Fruit fly (Drosophila melanogaster) whole organism, embryonic: ENCODE data around the gene CG15047.

Source experiments
- Abd-B ChIP-seq: fragments of 200-800 bp; sonication (Bioruptor generic); optimal IDR thresholded peaks from 2 replicates; lab custom pipeline; 2018; ENCODE audit warnings: missing biosample characterization, mild to moderate bottlenecking, missing genetic modification characterization, moderate library complexity
- CG10147 ChIP-seq: fragments of 200-800 bp; sonication (Bioruptor generic); optimal IDR thresholded peaks from 2 replicates; lab custom pipeline; 2019; ENCODE audit warnings: missing biosample characterization, mild to moderate bottlenecking, missing genetic modification characterization, moderate library complexity
- CG11560 ChIP-seq: fragments of 200-800 bp; sonication (Bioruptor generic); IDR thresholded peaks from 3 replicates; pipeline ENCODE4 v1.3.6; 2022; ENCODE audit warnings: missing biosample characterization, missing genetic modification characterization
- CG12391 ChIP-seq: fragments of 200-800 bp; sonication (Bioruptor generic); optimal IDR thresholded peaks from 3 replicates; lab custom pipeline; 2018; ENCODE audit warnings: missing biosample characterization, mild to moderate bottlenecking, missing genetic modification characterization, moderate library complexity
- CG12769 ChIP-seq: fragments of 200-800 bp; sonication (Bioruptor generic); optimal IDR thresholded peaks from 2 replicates; lab custom pipeline; 2019; ENCODE audit warnings: missing biosample characterization, mild to moderate bottlenecking, missing genetic modification characterization, moderate library complexity
- CG12942 ChIP-seq: fragments of 200-800 bp; sonication (Bioruptor generic); optimal IDR thresholded peaks from 3 replicates; lab custom pipeline; 2016; ENCODE audit warnings: missing biosample characterization, missing genetic modification characterization
- CG13894 ChIP-seq: fragments of 200-800 bp; sonication (Bioruptor generic); optimal IDR thresholded peaks from 3 replicates; lab custom pipeline; 2018; ENCODE audit warnings: missing biosample characterization, mild to moderate bottlenecking, missing genetic modification characterization, moderate library complexity
- CG14860 ChIP-seq: fragments of 200-800 bp; sonication (Bioruptor generic); IDR thresholded peaks from 3 replicates; pipeline ENCODE4 v1.3.6; 2022; ENCODE audit warnings: missing biosample characterization, missing genetic modification characterization; ENCODE audit not compliant: partially characterized antibody
- CG15514 ChIP-seq: fragments of 200-800 bp; sonication (Bioruptor generic); optimal IDR thresholded peaks from 3 replicates; lab custom pipeline; 2017; ENCODE audit warnings: missing biosample characterization, missing genetic modification characterization, mild to moderate bottlenecking, moderate library complexity, missing genetic modification reagents
- CG17912 ChIP-seq: fragments of 200-800 bp; sonication (Bioruptor generic); optimal IDR thresholded peaks from 2 replicates; lab custom pipeline; 2018; ENCODE audit warnings: missing biosample characterization, mild to moderate bottlenecking, missing genetic modification characterization
- CG2199 ChIP-seq: fragments of 200-800 bp; sonication (Bioruptor generic); IDR thresholded peaks from 3 replicates; pipeline ENCODE4 v1.3.6; 2022; ENCODE audit warnings: missing biosample characterization, missing genetic modification characterization
- CG30403 ChIP-seq: fragments of 200-800 bp; sonication (Bioruptor generic); optimal IDR thresholded peaks from 3 replicates; lab custom pipeline; 2016; ENCODE audit warnings: missing biosample characterization, missing genetic modification characterization
- CG31365 ChIP-seq: fragments of 200-800 bp; sonication (Bioruptor generic); optimal IDR thresholded peaks from 2 replicates; lab custom pipeline; 2018; ENCODE audit warnings: missing biosample characterization, mild to moderate bottlenecking, missing genetic modification characterization
- CG7963 ChIP-seq: fragments of 200-800 bp; sonication (Bioruptor generic); IDR thresholded peaks from 3 replicates; pipeline ENCODE4 v1.3.6; 2022; ENCODE audit warnings: missing biosample characterization, missing genetic modification characterization; ENCODE audit not compliant: partially characterized antibody
- CG8478 ChIP-seq: fragments of >200 bp; optimal IDR thresholded peaks from 2 replicates; lab custom pipeline; 2018
- CG9215 ChIP-seq: fragments of 200-800 bp; sonication (Bioruptor generic); IDR thresholded peaks from 2 replicates; pipeline ENCODE4 v1.3.6; 2022; ENCODE audit warnings: missing biosample characterization, missing genetic modification characterization
- CG9876 ChIP-seq: fragments of 200-800 bp; sonication (Bioruptor generic); optimal IDR thresholded peaks from 2 replicates; lab custom pipeline; 2016; ENCODE audit warnings: missing biosample characterization, missing genetic modification characterization
- Chrac-16 ChIP-seq: fragments of 200-800 bp; sonication (Bioruptor generic); optimal IDR thresholded peaks from 3 replicates; lab custom pipeline; 2016; ENCODE audit warnings: missing biosample characterization, missing genetic modification characterization
- CoRest ChIP-seq: fragments of 200-800 bp; sonication (Bioruptor generic); optimal IDR thresholded peaks from 3 replicates; lab custom pipeline; 2018; ENCODE audit warnings: missing biosample characterization, mild to moderate bottlenecking, missing genetic modification characterization, moderate library complexity
- Dref ChIP-seq: fragments of 200-800 bp; sonication (Bioruptor generic); IDR thresholded peaks from 2 replicates; pipeline ENCODE4 v1.3.6; 2022; ENCODE audit warnings: missing biosample characterization, missing genetic modification characterization
- HLH3B ChIP-seq: fragments of 200-800 bp; sonication (Bioruptor generic); IDR thresholded peaks from 2 replicates; pipeline ENCODE4 v1.3.6; 2022; ENCODE audit warnings: missing biosample characterization, missing genetic modification characterization
- HLH54F ChIP-seq: fragments of 200-800 bp; sonication (Bioruptor generic); optimal IDR thresholded peaks from 3 replicates; lab custom pipeline; 2016; ENCODE audit warnings: missing biosample characterization, missing genetic modification characterization
- HLHmδ ChIP-seq: fragments of 200-800 bp; sonication (Bioruptor generic); optimal IDR thresholded peaks from 2 replicates; lab custom pipeline; 2018; ENCODE audit warnings: missing biosample characterization, mild to moderate bottlenecking, missing genetic modification characterization, moderate library complexity
- Hr78 ChIP-seq, 2 experiments: fragments of 200-800 bp in 1 of 2; fragments of >200 bp in 1 of 2; sonication (Bioruptor generic) in 1 of 2; optimal IDR thresholded peaks; 2 replicates each; lab custom pipeline; 2017 to 2019; ENCODE audit warnings: missing biosample characterization in 2 of 2, missing genetic modification characterization in 2 of 2, mild to moderate bottlenecking in 1 of 2, moderate library complexity in 1 of 2
- MESR4 ChIP-seq: fragments of 200-800 bp; sonication (Bioruptor generic); optimal IDR thresholded peaks from 2 replicates; lab custom pipeline; 2018; ENCODE audit warnings: missing biosample characterization, mild to moderate bottlenecking, missing genetic modification characterization, moderate library complexity
- Opbp ChIP-seq: fragments of 200-800 bp; sonication (Bioruptor generic); IDR thresholded peaks from 3 replicates; pipeline ENCODE4 v1.3.6; 2022; ENCODE audit warnings: missing biosample characterization, missing genetic modification characterization; ENCODE audit not compliant: partially characterized antibody
- Six4 ChIP-seq: fragments of 200-800 bp; sonication (Bioruptor generic); optimal IDR thresholded peaks from 2 replicates; lab custom pipeline; 2016; ENCODE audit warnings: missing biosample characterization, missing genetic modification characterization
- Sox102F ChIP-seq: fragments of 200-800 bp; sonication (Bioruptor generic); optimal IDR thresholded peaks from 2 replicates; lab custom pipeline; 2018; ENCODE audit warnings: missing biosample characterization, mild to moderate bottlenecking, missing genetic modification characterization, moderate library complexity
- abd-A ChIP-seq: fragments of 200-800 bp; sonication (Bioruptor generic); optimal IDR thresholded peaks from 3 replicates; lab custom pipeline; 2019; ENCODE audit warnings: missing biosample characterization, mild to moderate bottlenecking, missing genetic modification characterization, moderate library complexity
- ap ChIP-seq: fragments of 200-800 bp; sonication (Bioruptor generic); IDR thresholded peaks from 2 replicates; pipeline ENCODE4 v1.3.6; 2022; ENCODE audit warnings: missing biosample characterization, missing genetic modification characterization
- ash1 ChIP-seq: fragments of 200-800 bp; sonication (Bioruptor generic); optimal IDR thresholded peaks from 2 replicates; lab custom pipeline; 2018; ENCODE audit warnings: missing biosample characterization, mild to moderate bottlenecking, missing genetic modification characterization
- cad ChIP-seq: fragments of >200 bp; optimal IDR thresholded peaks from 2 replicates; lab custom pipeline; 2017; ENCODE audit warnings: missing biosample characterization, missing genetic modification characterization
- ci ChIP-seq: fragments of 200-800 bp; sonication (Bioruptor generic); IDR thresholded peaks from 3 replicates; pipeline ENCODE4 v1.3.6; 2022; ENCODE audit warnings: missing biosample characterization, missing genetic modification characterization
- corto ChIP-seq: fragments of 200-800 bp; sonication (Bioruptor generic); optimal IDR thresholded peaks from 2 replicates; lab custom pipeline; 2016; ENCODE audit warnings: missing biosample characterization, mild to moderate bottlenecking, missing genetic modification characterization, moderate library complexity
- crc ChIP-seq: fragments of 200-800 bp; sonication (Bioruptor generic); optimal IDR thresholded peaks from 2 replicates; lab custom pipeline; 2016; ENCODE audit warnings: missing biosample characterization, missing genetic modification characterization
- dysf ChIP-seq: fragments of 200-800 bp; sonication (Bioruptor generic); IDR thresholded peaks from 3 replicates; pipeline ENCODE4 v1.3.6; 2022; ENCODE audit warnings: missing biosample characterization, missing genetic modification characterization
- fd3F ChIP-seq: fragments of 200-800 bp; sonication (Bioruptor generic); optimal IDR thresholded peaks from 2 replicates; lab custom pipeline; 2018; ENCODE audit warnings: missing biosample characterization, mild to moderate bottlenecking, missing genetic modification characterization, moderate library complexity
- fd96Cb ChIP-seq: fragments of 200-800 bp; sonication (Bioruptor generic); optimal IDR thresholded peaks from 2 replicates; lab custom pipeline; 2018; ENCODE audit warnings: missing biosample characterization, mild to moderate bottlenecking, missing genetic modification characterization, moderate library complexity
- gfzf ChIP-seq: fragments of 200-800 bp; sonication (Bioruptor generic); optimal IDR thresholded peaks from 2 replicates; lab custom pipeline; 2016; ENCODE audit warnings: missing biosample characterization, mild to moderate bottlenecking, missing genetic modification characterization, moderate library complexity
- gsb-n ChIP-seq: fragments of 200-800 bp; sonication (Bioruptor generic); optimal IDR thresholded peaks from 3 replicates; lab custom pipeline; 2018; ENCODE audit warnings: missing biosample characterization, mild to moderate bottlenecking, missing genetic modification characterization
- h ChIP-seq: fragments of >200 bp; optimal IDR thresholded peaks from 2 replicates; lab custom pipeline; 2017
- her ChIP-seq: fragments of 200-800 bp; sonication (Bioruptor generic); optimal IDR thresholded peaks from 2 replicates; lab custom pipeline; 2016; ENCODE audit warnings: missing biosample characterization, missing genetic modification characterization
- mam ChIP-seq: fragments of 200-800 bp; sonication (Bioruptor generic); optimal IDR thresholded peaks from 3 replicates; lab custom pipeline; 2016; ENCODE audit warnings: missing biosample characterization, missing genetic modification characterization
- p53 ChIP-seq: fragments of 200-800 bp; sonication (Bioruptor generic); optimal IDR thresholded peaks from 2 replicates; lab custom pipeline; 2016; ENCODE audit warnings: missing biosample characterization, missing genetic modification characterization
- sima ChIP-seq: fragments of 200-800 bp; sonication (Bioruptor generic); optimal IDR thresholded peaks from 2 replicates; lab custom pipeline; 2016; ENCODE audit warnings: missing biosample characterization, missing genetic modification characterization
- stc ChIP-seq: fragments of 200-800 bp; sonication (Bioruptor generic); IDR thresholded peaks from 2 replicates; pipeline ENCODE4 v1.3.6; 2022; ENCODE audit warnings: missing biosample characterization, missing genetic modification characterization
- unpg ChIP-seq: fragments of 200-800 bp; sonication (Bioruptor generic); optimal IDR thresholded peaks from 3 replicates; lab custom pipeline; 2018; ENCODE audit warnings: missing biosample characterization, mild to moderate bottlenecking, missing genetic modification characterization, moderate library complexity
- wdn ChIP-seq: fragments of 200-800 bp; sonication (Bioruptor generic); IDR thresholded peaks from 2 replicates; pipeline ENCODE4 v1.3.6; 2022; ENCODE audit warnings: missing biosample characterization, missing genetic modification characterization
- wek ChIP-seq: fragments of 200-800 bp; sonication (Bioruptor generic); optimal IDR thresholded peaks from 3 replicates; lab custom pipeline; 2018; ENCODE audit warnings: missing biosample characterization, mild to moderate bottlenecking, missing genetic modification characterization, moderate library complexity
- z ChIP-seq: fragments of 200-800 bp; sonication (Bioruptor generic); IDR thresholded peaks from 3 replicates; pipeline ENCODE4 v1.3.6; 2022; ENCODE audit warnings: missing biosample characterization, missing genetic modification characterization

CG15047 gene

dm6 chrX:18515205-18515921 is 13.1 kb upstream of the CG15047 start, which contains the start of the genes Bx and HisRS (continued):
- TF ChIP-seq CG2199 (GFP tag; lab: Robert Waterston, UW) (peak; percentile 38; the same call in 1 of the 3 replicates), CG7963 (GFP tag; lab: Robert Waterston, UW) (no peak), Dref (peak; percentile 49), CG17912 (GFP tag; lab: Kevin White, UChicago) (no peak), ash1 (GFP tag; lab: Kevin White, UChicago) (no peak), p53 (GFP tag; lab: Kevin White, UChicago) (no peak), corto (GFP tag; lab: Kevin White, UChicago) (no peak), CG10147 (GFP tag; lab: Kevin White, UChicago) (no peak), CG9215 (no peak), gsb-n (tag; lab: Kevin White, UChicago) (no peak), wek (no peak), Sox102F (no peak), stc (GFP tag; lab: Robert Waterston, UW) (no peak), CG13894 (peak; percentile 2), CG15514 (GFP tag; lab: Kevin White, UChicago) (peak; percentile 42), ci (GFP tag; lab: Robert Waterston, UW) (no peak), cad (no peak), CG9876 (GFP tag; lab: Kevin White, UChicago) (no peak), CG8478 (no peak), mam (GFP tag; lab: Kevin White, UChicago) (no peak), fd96Cb (no peak), HLHmδ (no peak), wdn (no peak), CG31365 (tag; lab: Kevin White, UChicago) (no peak), gfzf (peak; percentile 82), dysf (no peak), h (lab: Kevin White, UChicago) (no peak), crc (GFP tag; lab: Kevin White, UChicago) (no peak), CG12391 (tag; lab: Kevin White, UChicago) (no peak), Abd-B (GFP tag; lab: Kevin White, UChicago) (peak; percentile 19), CoRest (tag; lab: Kevin White, UChicago) (peak; percentile 16), Hr78 (GFP tag; optimal IDR thresholded peaks at IDR 0.05; lab: Kevin White, UChicago) (no peak), z (no peak), Opbp (peak; percentile 64; the same call in 2 of the 3 replicates), CG14860 (GFP tag; lab: Robert Waterston, UW) (no peak), abd-A (tag; lab: Kevin White, UChicago) (no peak), Chrac-16 (GFP tag; lab: Kevin White, UChicago) (no peak), Six4 (GFP tag; lab: Kevin White, UChicago) (no peak), ap (GFP tag; lab: Robert Waterston, UW) (no peak), CG12769 (tag; lab: Kevin White, UChicago) (peak; percentile 27), her (GFP tag; lab: Kevin White, UChicago) (no peak), sima (GFP tag; lab: Kevin White, UChicago) (no peak), fd3F (GFP tag; lab: Kevin White, UChicago) (no peak), MESR4 (peak; percentile 9), HLH3B (GFP tag; lab: Robert Waterston, UW) (no peak), CG12942 (GFP tag; lab: Kevin White, UChicago) (no peak), unpg (GFP tag; lab: Kevin White, UChicago) (no peak), CG11560 (no peak), HLH54F (no peak), CG30403 (GFP tag; lab: Kevin White, UChicago) (no peak)
